Worm (Caenorhabditis elegans) whole organism, midembryonic: ENCODE measurements around the gene mak-2.

Experiments
- T22C8.4 ChIP-seq: fragments of 200-800 bp; sonication (Bioruptor generic); IDR thresholded peaks from 2 replicates; pipeline ENCODE4 v1.3.6; 2022; ENCODE audit warnings: missing genetic modification characterization, missing compliant biosample characterization
- cog-1 ChIP-seq: sonication (generic microtip); optimal IDR thresholded peaks from 2 replicates; lab custom pipeline; 2016; ENCODE audit warnings: missing genetic modification characterization, missing compliant biosample characterization
- flt-1 ChIP-seq: fragments of 200-800 bp; sonication (Bioruptor generic); IDR thresholded peaks from 2 replicates; pipeline ENCODE4 v1.3.6; 2022; ENCODE audit warnings: missing genetic modification characterization, missing compliant biosample characterization
- med-1 ChIP-seq: sonication (generic microtip); optimal IDR thresholded peaks from 2 replicates; lab custom pipeline; 2017; ENCODE audit warnings: missing genetic modification characterization, mild to moderate bottlenecking, missing compliant biosample characterization, antibody characterized with exemption, missing genetic modification reagents; ENCODE audit not compliant: insufficient read depth
- ref-1 ChIP-seq: fragments of 200-800 bp; sonication (Bioruptor generic); conservative IDR thresholded peaks from 2 replicates; pipeline ENCODE4 v1.3.6; 2022; ENCODE audit warnings: missing genetic modification reagents, missing genetic modification characterization, missing compliant biosample characterization

DNA sequence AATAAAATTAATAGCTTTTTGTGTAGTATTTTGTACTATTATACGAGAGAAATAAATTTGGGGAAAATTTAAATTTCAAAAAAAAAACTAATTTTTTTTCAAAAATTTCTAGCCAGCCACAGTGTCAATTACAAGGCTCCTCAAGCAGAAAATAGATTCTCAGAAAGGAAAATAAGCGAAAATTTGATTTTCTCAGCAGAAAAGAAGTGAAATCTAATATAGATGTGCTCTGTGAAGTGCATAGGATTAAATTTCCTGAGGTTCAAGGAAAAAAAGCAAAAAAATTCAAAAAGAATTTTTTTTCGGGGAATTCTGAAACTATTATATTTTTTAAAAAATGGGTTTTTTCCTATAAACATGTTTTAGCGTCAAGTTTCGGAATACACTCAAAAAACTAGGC is 42.4 kb downstream of the mak-2 start:
- no peak for TF ChIP-seq flt-1 (GFP tag; lab: Robert Waterston, UW)
- no peak for TF ChIP-seq med-1 (GFP tag; lab: Kevin White, UChicago)
- no peak for TF ChIP-seq cog-1 (tag; lab: Kevin White, UChicago)
- no peak for TF ChIP-seq T22C8.4 (GFP tag; lab: Robert Waterston, UW)
- no peak for TF ChIP-seq ref-1 (GFP tag; lab: Robert Waterston, UW)
